Worm (Caenorhabditis elegans): ENCODE data around the gene ram-5.

DNA sequence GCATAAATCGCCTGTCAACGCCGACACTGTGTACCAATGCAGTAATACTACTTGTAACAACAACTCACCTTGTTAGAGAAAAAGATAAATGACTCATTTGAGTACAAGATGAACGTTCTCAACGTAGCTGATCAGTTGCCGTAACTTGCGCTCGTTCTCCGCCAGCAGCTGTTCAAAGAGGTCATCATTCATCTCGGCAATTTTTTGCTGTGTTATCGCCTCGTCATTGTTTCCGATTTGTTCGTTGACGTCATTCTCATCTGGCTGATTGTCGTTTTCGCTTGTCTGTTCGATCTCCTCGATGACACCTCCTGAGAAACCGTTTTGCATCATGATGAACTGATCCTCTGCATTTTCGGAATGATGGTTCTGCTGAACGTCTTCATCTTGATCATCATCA is 46.7 kb upstream of the ram-5 start:
- TF ChIP-seq fos-1 (tag; optimal IDR thresholded peaks at IDR 0.05): peak; percentile 20
- no peak for TF ChIP-seq alr-1 (tag; optimal IDR thresholded peaks at IDR 0.05)
- TF ChIP-seq lin-39 (tag; optimal IDR thresholded peaks at IDR 0.05): no peak
- TF ChIP-seq nhr-11 (tag; optimal IDR thresholded peaks at IDR 0.05): no peak
- no peak for TF ChIP-seq aly-2 (tag; optimal IDR thresholded peaks at IDR 0.05)
- no peak for TF ChIP-seq snpc-4 (tag; optimal IDR thresholded peaks at IDR 0.05)
- no peak for TF ChIP-seq gmeb-1 (tag; optimal IDR thresholded peaks at IDR 0.05)
- TF ChIP-seq nhr-77 (tag; optimal IDR thresholded peaks at IDR 0.05): no peak
- no peak for TF ChIP-seq nhr-12 (tag; optimal IDR thresholded peaks at IDR 0.05)

All from whole organism, L2 larva.